Fruit fly (Drosophila melanogaster) whole organism, embryonic: ENCODE data around the gene Irp-1B.

Experiments
- Adf1 ChIP-seq: fragments of 200-800 bp; sonication (Bioruptor generic); IDR thresholded peaks from 2 replicates; pipeline ENCODE4 v1.3.6; 2022; ENCODE audit warnings: missing biosample characterization, missing genetic modification characterization
- B-H2 ChIP-seq: fragments of 200-800 bp; sonication (Bioruptor generic); optimal IDR thresholded peaks from 2 replicates; lab custom pipeline; 2018; ENCODE audit warnings: missing biosample characterization, mild to moderate bottlenecking, missing genetic modification characterization
- CG11504 ChIP-seq: fragments of 200-800 bp; sonication (Bioruptor generic); optimal IDR thresholded peaks from 3 replicates; lab custom pipeline; 2019; ENCODE audit warnings: missing biosample characterization, mild to moderate bottlenecking, missing genetic modification characterization, moderate library complexity
- CG12769 ChIP-seq: fragments of 200-800 bp; sonication (Bioruptor generic); optimal IDR thresholded peaks from 2 replicates; lab custom pipeline; 2019; ENCODE audit warnings: missing biosample characterization, mild to moderate bottlenecking, missing genetic modification characterization, moderate library complexity
- CG13123 ChIP-seq: fragments of 200-800 bp; sonication (Bioruptor generic); optimal IDR thresholded peaks from 2 replicates; lab custom pipeline; 2016; ENCODE audit warnings: missing biosample characterization, missing genetic modification characterization
- CG13624 ChIP-seq: fragments of 200-800 bp; sonication (Bioruptor generic); optimal IDR thresholded peaks from 2 replicates; lab custom pipeline; 2016; ENCODE audit warnings: missing biosample characterization, missing genetic modification characterization
- CG16813 ChIP-seq: fragments of 200-800 bp; sonication (Bioruptor generic); IDR thresholded peaks from 3 replicates; pipeline ENCODE4 v1.3.6; 2022; ENCODE audit warnings: missing biosample characterization, missing genetic modification characterization; ENCODE audit not compliant: partially characterized antibody
- CG17385 ChIP-seq: fragments of 200-800 bp; sonication (Bioruptor generic); optimal IDR thresholded peaks from 3 replicates; lab custom pipeline; 2018; ENCODE audit warnings: missing biosample characterization, mild to moderate bottlenecking, missing genetic modification characterization
- CG17568 ChIP-seq: fragments of 200-800 bp; sonication (Bioruptor generic); optimal IDR thresholded peaks from 2 replicates; lab custom pipeline; 2018; ENCODE audit warnings: missing biosample characterization, mild to moderate bottlenecking, missing genetic modification characterization, moderate library complexity
- CG30403 ChIP-seq: fragments of 200-800 bp; sonication (Bioruptor generic); optimal IDR thresholded peaks from 3 replicates; lab custom pipeline; 2016; ENCODE audit warnings: missing biosample characterization, missing genetic modification characterization
- CG34376 ChIP-seq: fragments of 200-800 bp; sonication (Bioruptor generic); optimal IDR thresholded peaks from 2 replicates; lab custom pipeline; 2018; ENCODE audit warnings: missing biosample characterization, mild to moderate bottlenecking, missing genetic modification characterization
- CG3838 ChIP-seq: fragments of 200-800 bp; sonication (Bioruptor generic); optimal IDR thresholded peaks from 3 replicates; lab custom pipeline; 2016; ENCODE audit warnings: missing biosample characterization, missing genetic modification characterization
- CG4328 ChIP-seq: fragments of 200-800 bp; sonication (Bioruptor generic); optimal IDR thresholded peaks from 3 replicates; lab custom pipeline; 2017; ENCODE audit warnings: missing biosample characterization, missing genetic modification reagents, missing genetic modification characterization
- CG43689 ChIP-seq: fragments of 200-800 bp; sonication (Bioruptor generic); IDR thresholded peaks from 2 replicates; pipeline ENCODE4 v1.3.6; 2022; ENCODE audit warnings: missing biosample characterization, missing genetic modification characterization
- CG6254 ChIP-seq: fragments of 200-800 bp; sonication (Bioruptor generic); optimal IDR thresholded peaks from 3 replicates; lab custom pipeline; 2017; ENCODE audit warnings: mild to moderate bottlenecking, missing biosample characterization, missing genetic modification reagents, missing genetic modification characterization
- CG8281 ChIP-seq: fragments of 200-800 bp; sonication (Bioruptor generic); optimal IDR thresholded peaks from 2 replicates; lab custom pipeline; 2018; ENCODE audit warnings: missing biosample characterization, mild to moderate bottlenecking, missing genetic modification characterization, moderate library complexity
- CG8359 ChIP-seq: fragments of 200-800 bp; sonication (Bioruptor generic); optimal IDR thresholded peaks from 2 replicates; lab custom pipeline; 2017; ENCODE audit warnings: missing biosample characterization, mild to moderate bottlenecking, missing genetic modification characterization, borderline replicate concordance
- CG8924 ChIP-seq: fragments of 200-800 bp; optimal IDR thresholded peaks from 3 replicates; lab custom pipeline; 2019; ENCODE audit warnings: missing biosample characterization, mild to moderate bottlenecking, missing genetic modification characterization, moderate library complexity
- CG9817 ChIP-seq: fragments of 200-800 bp; sonication (Bioruptor generic); optimal IDR thresholded peaks from 2 replicates; lab custom pipeline; 2018; ENCODE audit warnings: missing biosample characterization, mild to moderate bottlenecking, missing genetic modification characterization, moderate library complexity
- CHES-1-like ChIP-seq: fragments of 200-800 bp; sonication (Bioruptor generic); optimal IDR thresholded peaks from 2 replicates; lab custom pipeline; 2016; ENCODE audit warnings: missing biosample characterization, missing genetic modification characterization
- Doc2 ChIP-seq: fragments of 200-800 bp; sonication (Bioruptor generic); IDR thresholded peaks from 2 replicates; pipeline ENCODE4 v1.3.6; 2022; ENCODE audit warnings: missing biosample characterization, missing genetic modification characterization
- Elba2 ChIP-seq: fragments of 200-800 bp; sonication (Bioruptor generic); optimal IDR thresholded peaks from 3 replicates; lab custom pipeline; 2016; ENCODE audit warnings: missing biosample characterization, missing genetic modification characterization
- Ets97D ChIP-seq: fragments of 200-800 bp; sonication (Bioruptor generic); optimal IDR thresholded peaks from 3 replicates; lab custom pipeline; 2016; ENCODE audit warnings: missing biosample characterization, missing genetic modification characterization
- Fer1 ChIP-seq: fragments of 200-800 bp; sonication (Bioruptor generic); optimal IDR thresholded peaks from 2 replicates; lab custom pipeline; 2017; ENCODE audit warnings: missing biosample characterization, mild to moderate bottlenecking, missing genetic modification characterization
- Fer3 ChIP-seq: fragments of 200-800 bp; sonication (Bioruptor generic); optimal IDR thresholded peaks from 2 replicates; lab custom pipeline; 2018; ENCODE audit warnings: missing biosample characterization, mild to moderate bottlenecking, missing genetic modification characterization, moderate library complexity
- Hmr ChIP-seq: fragments of 200-800 bp; sonication (Bioruptor generic); optimal IDR thresholded peaks from 3 replicates; lab custom pipeline; 2017; ENCODE audit warnings: mild to moderate bottlenecking, missing biosample characterization, missing genetic modification reagents, missing genetic modification characterization
- Lhr ChIP-seq: fragments of 200-800 bp; sonication (Bioruptor generic); optimal IDR thresholded peaks from 3 replicates; lab custom pipeline; 2017; ENCODE audit warnings: mild to moderate bottlenecking, missing biosample characterization, missing genetic modification reagents, missing genetic modification characterization
- Meics ChIP-seq: fragments of 200-800 bp; sonication (Bioruptor generic); optimal IDR thresholded peaks from 2 replicates; lab custom pipeline; 2017; ENCODE audit warnings: missing biosample characterization, mild to moderate bottlenecking, missing genetic modification characterization
- Mes4 ChIP-seq: fragments of 200-800 bp; sonication (Bioruptor generic); optimal IDR thresholded peaks from 2 replicates; lab custom pipeline; 2016; ENCODE audit warnings: missing biosample characterization, missing genetic modification characterization
- NC2β ChIP-seq: fragments of 200-800 bp; sonication (Bioruptor generic); optimal IDR thresholded peaks from 2 replicates; lab custom pipeline; 2016; ENCODE audit warnings: missing biosample characterization, missing genetic modification characterization
- Side ChIP-seq: fragments of 200-800 bp; sonication (Bioruptor generic); optimal IDR thresholded peaks from 2 replicates; lab custom pipeline; 2016; ENCODE audit warnings: missing biosample characterization, missing genetic modification characterization
- Sin3A ChIP-seq: fragments of >200 bp; optimal IDR thresholded peaks from 2 replicates; lab custom pipeline; 2018
- Six4 ChIP-seq: fragments of 200-800 bp; sonication (Bioruptor generic); optimal IDR thresholded peaks from 2 replicates; lab custom pipeline; 2016; ENCODE audit warnings: missing biosample characterization, missing genetic modification characterization
- bigmax ChIP-seq: fragments of 200-800 bp; sonication (Bioruptor generic); optimal IDR thresholded peaks from 2 replicates; lab custom pipeline; 2018; ENCODE audit warnings: missing biosample characterization, mild to moderate bottlenecking, missing genetic modification characterization
- bsh ChIP-seq, 2 experiments: fragments of 200-800 bp; sonication (Bioruptor generic); optimal IDR thresholded peaks; 2 replicates each; lab custom pipeline; 2017 to 2018; ENCODE audit warnings: mild to moderate bottlenecking in 2 of 2, missing biosample characterization in 2 of 2, missing genetic modification characterization in 2 of 2, moderate library complexity in 1 of 2
- chif ChIP-seq, 2 experiments: fragments of 200-800 bp; sonication (Bioruptor generic); optimal IDR thresholded peaks; 3 replicates each; lab custom pipeline; 2016; ENCODE audit warnings: missing biosample characterization in 2 of 2, missing genetic modification characterization in 2 of 2
- dpn ChIP-seq, 2 experiments: fragments of 200-800 bp; sonication (Bioruptor generic); optimal IDR thresholded peaks; 3 replicates each; lab custom pipeline; 2016; ENCODE audit warnings: missing biosample characterization in 2 of 2, missing genetic modification characterization in 2 of 2
- ems ChIP-seq: fragments of 200-800 bp; sonication (Bioruptor generic); optimal IDR thresholded peaks from 3 replicates; lab custom pipeline; 2016; ENCODE audit warnings: missing biosample characterization, missing genetic modification characterization
- gcm ChIP-seq: fragments of 200-800 bp; sonication (Bioruptor generic); optimal IDR thresholded peaks from 2 replicates; lab custom pipeline; 2019; ENCODE audit warnings: missing biosample characterization, mild to moderate bottlenecking, missing genetic modification characterization, moderate library complexity
- gem ChIP-seq: fragments of 200-800 bp; sonication (Bioruptor generic); optimal IDR thresholded peaks from 2 replicates; lab custom pipeline; 2019; ENCODE audit warnings: missing biosample characterization, mild to moderate bottlenecking, missing genetic modification characterization, moderate library complexity
- gfzf ChIP-seq: fragments of 200-800 bp; sonication (Bioruptor generic); optimal IDR thresholded peaks from 2 replicates; lab custom pipeline; 2016; ENCODE audit warnings: missing biosample characterization, mild to moderate bottlenecking, missing genetic modification characterization, moderate library complexity
- lbe ChIP-seq: fragments of 200-800 bp; sonication (Bioruptor generic); optimal IDR thresholded peaks from 2 replicates; lab custom pipeline; 2016; ENCODE audit warnings: missing biosample characterization, mild to moderate bottlenecking, missing genetic modification characterization
- mam ChIP-seq: fragments of 200-800 bp; sonication (Bioruptor generic); optimal IDR thresholded peaks from 3 replicates; lab custom pipeline; 2016; ENCODE audit warnings: missing biosample characterization, missing genetic modification characterization
- nerfin-1 ChIP-seq: fragments of 200-800 bp; sonication (Bioruptor generic); optimal IDR thresholded peaks from 3 replicates; lab custom pipeline; 2019; ENCODE audit warnings: missing biosample characterization, mild to moderate bottlenecking, missing genetic modification characterization, moderate library complexity
- sens ChIP-seq: fragments of 200-800 bp; sonication (Bioruptor generic); peaks from one replicate; lab custom pipeline; 2016; ENCODE audit warnings: missing biosample characterization, missing genetic modification characterization
- sima ChIP-seq: fragments of 200-800 bp; sonication (Bioruptor generic); optimal IDR thresholded peaks from 2 replicates; lab custom pipeline; 2016; ENCODE audit warnings: missing biosample characterization, missing genetic modification characterization
- sob ChIP-seq: fragments of 200-800 bp; sonication (Bioruptor generic); IDR thresholded peaks from 2 replicates; pipeline ENCODE4 v1.3.6; 2022; ENCODE audit warnings: missing biosample characterization, missing genetic modification characterization
- tin ChIP-seq: fragments of 200-800 bp; sonication (Bioruptor generic); optimal IDR thresholded peaks from 3 replicates; lab custom pipeline; 2016; ENCODE audit warnings: missing biosample characterization, missing genetic modification characterization
- tio ChIP-seq: fragments of 200-800 bp; sonication (Bioruptor generic); optimal IDR thresholded peaks from 2 replicates; lab custom pipeline; 2017; ENCODE audit warnings: missing biosample characterization, missing genetic modification characterization, inconsistent platforms
- zen ChIP-seq: fragments of 200-800 bp; sonication (Bioruptor generic); optimal IDR thresholded peaks from 3 replicates; lab custom pipeline; 2018; ENCODE audit warnings: missing biosample characterization, mild to moderate bottlenecking, missing genetic modification characterization, moderate library complexity

Gene Irp-1B

dm6 chr3R:10378989-10379388 lies 33.7 kb downstream of the Irp-1B start:
- TF ChIP-seq CG8359 (GFP tag; lab: Kevin White, UChicago) (no peak), Fer3 (tag; lab: Kevin White, UChicago) (no peak), Mes4 (GFP tag; lab: Kevin White, UChicago) (no peak), sima (GFP tag; lab: Kevin White, UChicago) (no peak), zen (tag; lab: Kevin White, UChicago) (no peak), gem (tag; lab: Kevin White, UChicago) (peak; percentile 2), sens (GFP tag; lab: Kevin White, UChicago) (peak; percentile 30), CG12769 (tag; lab: Kevin White, UChicago) (no peak), CG17568 (no peak), Doc2 (GFP tag; lab: Robert Waterston, UW) (no peak), Adf1 (no peak), CG43689 (GFP tag; lab: Robert Waterston, UW) (no peak), CG16813 (GFP tag; lab: Robert Waterston, UW) (no peak), bigmax (GFP tag; lab: Kevin White, UChicago) (no peak), Lhr (GFP tag; lab: Kevin White, UChicago) (no peak), CG11504 (peak; percentile 5), chif (GFP tag; optimal IDR thresholded peaks at IDR 0.05; lab: Kevin White, UChicago) (no peak), CG8281 (tag; lab: Kevin White, UChicago) (no peak), NC2β (no peak)

- TF ChIP-seq Meics (GFP tag; lab: Kevin White, UChicago) (peak; percentile 7), CG34376 (GFP tag; lab: Kevin White, UChicago) (peak; percentile 51), Fer1 (peak; percentile 63), lbe (GFP tag; lab: Kevin White, UChicago) (peak; percentile 19), Elba2 (peak; percentile 39), Side (peak; percentile 37), CG13624 (GFP tag; lab: Kevin White, UChicago) (peak; percentile 50), Six4 (no peak), CG17385 (GFP tag; lab: Kevin White, UChicago) (peak; percentile 25), CG4328 (GFP tag; lab: Kevin White, UChicago) (peak; percentile 10), B-H2 (GFP tag; lab: Kevin White, UChicago) (peak; percentile 62), Hmr (GFP tag; lab: Kevin White, UChicago) (peak; percentile 70), dpn (GFP tag; optimal IDR thresholded peaks at IDR 0.05; lab: Kevin White, UChicago) (peak in 1 of 2 experiments; percentile 21), ems (peak; percentile 31), CG8924 (peak; percentile 83), mam (GFP tag; lab: Kevin White, UChicago) (peak; percentile 15), nerfin-1 (tag; lab: Kevin White, UChicago) (peak; percentile 22), CHES-1-like (peak; percentile 24), CG3838 (GFP tag; lab: Kevin White, UChicago) (no peak), tin (peak; percentile 1), CG6254 (GFP tag; lab: Kevin White, UChicago) (peak; percentile 7), gfzf (GFP tag; lab: Kevin White, UChicago) (peak; percentile 13), sob (GFP tag; lab: Robert Waterston, UW) (no peak), Ets97D (GFP tag; lab: Kevin White, UChicago) (peak; percentile 91), CG13123 (GFP tag; lab: Kevin White, UChicago) (no peak), bsh (GFP tag; optimal IDR thresholded peaks at IDR 0.05; lab: Kevin White, UChicago) (peak in 1 of 2 experiments; percentile 55), CG30403 (GFP tag; lab: Kevin White, UChicago) (peak; percentile 37), Mes4 (GFP tag; lab: Kevin White, UChicago) (peak; percentile 15), gcm (GFP tag; lab: Kevin White, UChicago) (peak; percentile 40), CG9817 (tag; lab: Kevin White, UChicago) (peak; percentile 8), tio (GFP tag; lab: Kevin White, UChicago) (no peak), Sin3A (lab: Kevin White, UChicago) (peak; percentile 62)
Observed at dm6 chr3R:10377849-10378248, 34.8 kb downstream of the Irp-1B start, which contains the start of gene Rfx. Gene Rfx, minus strand, starts transcription at chr3R:10378068.
